Worm (Caenorhabditis elegans) whole organism, L1 larva: ENCODE measurements around the gene F59B1.4.
A peak's percentile ranks its signal among the peaks of the same experiment; 100 is the strongest.

Source experiments
- C16A3.4 ChIP-seq: fragments of 150-350 bp; optimal IDR thresholded peaks from 2 replicates; lab custom pipeline; 2014; ENCODE audit warnings: missing biosample characterization, missing genetic modification characterization
- ceh-8 ChIP-seq: fragments of 200-800 bp; sonication (Bioruptor generic); optimal IDR thresholded peaks from 2 replicates; lab custom pipeline; 2018; ENCODE audit warnings: mild to moderate bottlenecking, missing genetic modification characterization, moderate library complexity, missing compliant biosample characterization
- dsc-1 ChIP-seq: sonication (generic microtip); optimal IDR thresholded peaks from 2 replicates; lab custom pipeline; 2016; ENCODE audit warnings: mild to moderate bottlenecking, missing genetic modification characterization, missing compliant biosample characterization
- efl-1 ChIP-seq, 4 experiments: fragments of 150-350 bp; optimal IDR thresholded peaks in 3 of 4; peaks in 1 of 4; 1 replicate in 1 of 4; 2 replicates in 3 of 4; lab custom pipeline; 2014; ENCODE audit warnings: missing biosample characterization in 2 of 4, missing genetic modification characterization in 2 of 4, missing genetic modification reagents in 2 of 4
- egl-27 ChIP-seq, 2 experiments: fragments of 150-350 bp in 1 of 2; sonication (generic microtip); optimal IDR thresholded peaks; 3 replicates each; lab custom pipeline; 2017 to 2018; ENCODE audit warnings: missing biosample characterization in 2 of 2, missing genetic modification characterization in 2 of 2, missing genetic modification reagents in 2 of 2
- elt-2 ChIP-seq: sonication (generic microtip); optimal IDR thresholded peaks from 2 replicates; lab custom pipeline; 2016; ENCODE audit warnings: missing genetic modification characterization, mild to moderate bottlenecking, inconsistent platforms, missing compliant biosample characterization, missing genetic modification reagents
- fkh-8 ChIP-seq: sonication (generic microtip); optimal IDR thresholded peaks from 2 replicates; lab custom pipeline; 2016; ENCODE audit warnings: mild to moderate bottlenecking, missing genetic modification characterization, missing compliant biosample characterization
- hlh-4 ChIP-seq: sonication (generic microtip); optimal IDR thresholded peaks from 2 replicates; lab custom pipeline; 2016; ENCODE audit warnings: mild to moderate bottlenecking, missing genetic modification characterization, missing compliant biosample characterization
- lin-13 ChIP-seq: fragments of 150-350 bp; optimal IDR thresholded peaks from 2 replicates; lab custom pipeline; 2014; ENCODE audit warnings: missing biosample characterization, missing genetic modification reagents, missing genetic modification characterization
- lin-14 ChIP-seq: fragments of 200-800 bp; sonication (Bioruptor generic); optimal IDR thresholded peaks from 2 replicates; lab custom pipeline; 2018; ENCODE audit warnings: mild to moderate bottlenecking, missing genetic modification characterization, moderate library complexity, missing compliant biosample characterization
- lin-35 ChIP-seq, 2 experiments: fragments of 150-350 bp; optimal IDR thresholded peaks; 2 replicates each; lab custom pipeline; 2014; ENCODE audit warnings: missing biosample characterization in 2 of 2, missing genetic modification characterization in 2 of 2, missing genetic modification reagents in 2 of 2
- lin-39 ChIP-seq: fragments of 150-350 bp; optimal IDR thresholded peaks from 2 replicates; lab custom pipeline; 2014; ENCODE audit warnings: missing biosample characterization, missing genetic modification reagents, missing genetic modification characterization
- lir-3 ChIP-seq: sonication (generic microtip); optimal IDR thresholded peaks from 2 replicates; lab custom pipeline; 2016; ENCODE audit warnings: mild to moderate bottlenecking, missing genetic modification characterization, moderate library complexity, missing compliant biosample characterization; ENCODE audit not compliant: poor library complexity
- lsy-2 ChIP-seq, 2 experiments: fragments of 150-350 bp; optimal IDR thresholded peaks; 2 replicates each; lab custom pipeline; 2014; ENCODE audit warnings: missing biosample characterization in 2 of 2, missing genetic modification characterization in 2 of 2
- mdl-1 ChIP-seq, 2 experiments: fragments of 150-350 bp; optimal IDR thresholded peaks; 2 replicates each; lab custom pipeline; 2014 to 2017; ENCODE audit warnings: missing biosample characterization in 2 of 2, missing genetic modification characterization in 2 of 2, inconsistent platforms in 1 of 2
- mef-2 ChIP-seq: fragments of 150-350 bp; optimal IDR thresholded peaks from 2 replicates; lab custom pipeline; 2014; ENCODE audit warnings: missing biosample characterization, missing genetic modification characterization
- nhr-20 ChIP-seq: sonication (generic microtip); optimal IDR thresholded peaks from 2 replicates; lab custom pipeline; 2016; ENCODE audit warnings: mild to moderate bottlenecking, missing genetic modification characterization, missing compliant biosample characterization
- nhr-237 ChIP-seq: fragments of 150-350 bp; optimal IDR thresholded peaks from 2 replicates; lab custom pipeline; 2014; ENCODE audit warnings: missing biosample characterization, missing genetic modification characterization
- nhr-71 ChIP-seq: sonication (generic microtip); optimal IDR thresholded peaks from 2 replicates; lab custom pipeline; 2016; ENCODE audit warnings: mild to moderate bottlenecking, missing genetic modification characterization, moderate library complexity, missing compliant biosample characterization
- nhr-84 ChIP-seq: sonication (generic microtip); optimal IDR thresholded peaks from 2 replicates; lab custom pipeline; 2017; ENCODE audit warnings: missing biosample characterization, missing genetic modification characterization
- nhr-85 ChIP-seq: sonication (generic microtip); peaks from one replicate; lab custom pipeline; 2016; ENCODE audit warnings: missing genetic modification characterization, inconsistent platforms, missing compliant biosample characterization
- nhr-90 ChIP-seq: sonication (generic microtip); optimal IDR thresholded peaks from 2 replicates; lab custom pipeline; 2016; ENCODE audit warnings: mild to moderate bottlenecking, missing genetic modification characterization, missing compliant biosample characterization; ENCODE audit not compliant: poor library complexity
- pax-3 ChIP-seq: fragments of 200-800 bp; sonication (Bioruptor generic); optimal IDR thresholded peaks from 2 replicates; lab custom pipeline; 2018; ENCODE audit warnings: mild to moderate bottlenecking, missing genetic modification characterization, moderate library complexity, missing compliant biosample characterization
- rnt-1 ChIP-seq: sonication (generic microtip); optimal IDR thresholded peaks from 2 replicates; lab custom pipeline; 2016; ENCODE audit warnings: mild to moderate bottlenecking, missing genetic modification characterization, moderate library complexity, missing compliant biosample characterization
- snu-23 ChIP-seq: sonication (generic microtip); optimal IDR thresholded peaks from 2 replicates; lab custom pipeline; 2016; ENCODE audit warnings: missing genetic modification characterization, missing compliant biosample characterization
- sox-4 ChIP-seq: sonication (generic microtip); optimal IDR thresholded peaks from 2 replicates; lab custom pipeline; 2016; ENCODE audit warnings: missing genetic modification characterization, missing compliant biosample characterization
- swsn-7 ChIP-seq: sonication (generic microtip); optimal IDR thresholded peaks from 2 replicates; lab custom pipeline; 2016; ENCODE audit warnings: missing genetic modification characterization, missing compliant biosample characterization
- unc-62 ChIP-seq: fragments of 150-350 bp; optimal IDR thresholded peaks from 2 replicates; lab custom pipeline; 2014; ENCODE audit warnings: missing biosample characterization, missing genetic modification reagents, missing genetic modification characterization

F59B1.4 gene

ce11 chrV:3644193-3644693 lies 17.4 kb upstream of the F59B1.4 start, which contains the start of gene F59B1.8 (continued):
- TF ChIP-seq mef-2 (tag; lab: Kevin White, UChicago) (no peak), lsy-2 (tag; optimal IDR thresholded peaks at IDR 0.05; lab: Kevin White, UChicago) (peak in 1 of 2 experiments; percentile 15), nhr-84 (no peak), lir-3 (no peak), elt-2 (tag; lab: Kevin White, UChicago) (peak; percentile 72), nhr-85 (tag; lab: Kevin White, UChicago) (peak; percentile 82), swsn-7 (peak; percentile 27)

ce11 chrV:3639873-3640272 lies 13.0 kb upstream of the F59B1.4 start:
- TF ChIP-seq pax-3 (peak; percentile 44), dsc-1 (tag; lab: Kevin White, UChicago) (peak; percentile 91), ceh-8 (no peak), egl-27 (tag; optimal IDR thresholded peaks at IDR 0.05; lab: Kevin White, UChicago) (no peak), fkh-8 (tag; lab: Kevin White, UChicago) (peak; percentile 55), sox-4 (peak; percentile 37), lin-39 (no peak), nhr-71 (tag; lab: Kevin White, UChicago) (peak; percentile 1), lin-14 (GFP tag; lab: Kevin White, UChicago) (no peak)
- TF ChIP-seq, all 84 proteins: peak for 5

- no peak for TF ChIP-seq hlh-4 (tag; lab: Kevin White, UChicago)
- no peak for TF ChIP-seq nhr-237 (tag; lab: Kevin White, UChicago)
- TF ChIP-seq, all 84 proteins: peak for 0
These were observed 10.2 kb upstream of the F59B1.4 start, which contains the start of gene srx-41 for ce11 chrV:3637086-3637485. Gene srx-41 (minus strand): TSS chrV:3637186.

DNA sequence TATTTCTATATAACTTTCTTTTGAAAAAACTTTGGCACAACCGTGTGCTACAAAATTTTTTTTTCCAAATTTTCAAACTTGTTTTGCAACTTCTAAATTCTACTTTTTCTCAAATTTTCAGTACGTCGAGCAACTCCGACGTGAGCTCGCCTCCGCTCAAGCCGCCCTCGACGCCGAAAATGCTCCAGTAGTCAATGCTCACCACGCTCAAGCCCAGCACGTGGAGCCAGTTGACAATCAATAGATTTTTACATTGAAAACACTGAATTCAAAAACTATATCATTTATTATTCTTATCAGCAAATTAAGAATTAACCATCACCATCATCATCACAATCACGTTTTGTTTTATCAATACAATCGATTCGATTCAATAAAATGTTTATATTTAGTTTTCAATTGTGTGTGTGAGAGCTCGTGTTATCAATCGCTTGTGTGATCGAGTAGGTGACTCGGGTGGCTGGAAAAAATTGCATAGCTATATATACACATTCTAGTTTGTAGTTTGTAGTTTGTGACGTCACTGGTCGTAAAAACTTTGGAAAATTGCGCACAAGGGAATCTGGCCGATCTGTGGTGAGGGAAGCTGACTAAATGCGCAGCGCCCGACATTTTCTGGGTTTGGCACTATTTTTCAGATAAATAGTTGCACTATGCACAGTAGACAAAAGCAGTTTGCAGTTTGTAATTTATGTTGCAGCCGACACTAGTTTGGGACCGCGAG lies 7.6 kb upstream of the F59B1.4 start:
- no peak for TF ChIP-seq unc-62 (GFP tag; lab: Kevin White, UChicago)
- TF ChIP-seq nhr-20 (tag; lab: Kevin White, UChicago), result peak; percentile 33
- TF ChIP-seq nhr-71 (tag; lab: Kevin White, UChicago), result peak; percentile 54
- TF ChIP-seq lin-35 (GFP tag; optimal IDR thresholded peaks at IDR 0.05; lab: Kevin White, UChicago), result peak in 1 of 2 experiments; percentile 53
- TF ChIP-seq efl-1 (optimal IDR thresholded peaks at IDR 0.05; lab: Kevin White, UChicago), result no peak
- peak in 1 of 2 experiments; percentile 93 for TF ChIP-seq efl-1 (GFP tag; optimal IDR thresholded peaks at IDR 0.05 in 1 of 2; lab: Kevin White, UChicago)
- TF ChIP-seq mdl-1 (tag; optimal IDR thresholded peaks at IDR 0.05; lab: Kevin White, UChicago), result peak in 1 of 2 experiments; percentile 13
- TF ChIP-seq nhr-90 (tag; lab: Kevin White, UChicago), result peak; percentile 15
- TF ChIP-seq elt-2 (tag; lab: Kevin White, UChicago), result peak; percentile 92
- TF ChIP-seq rnt-1 (tag; lab: Kevin White, UChicago), result no peak
- no peak for TF ChIP-seq nhr-237 (tag; lab: Kevin White, UChicago)

DNA sequence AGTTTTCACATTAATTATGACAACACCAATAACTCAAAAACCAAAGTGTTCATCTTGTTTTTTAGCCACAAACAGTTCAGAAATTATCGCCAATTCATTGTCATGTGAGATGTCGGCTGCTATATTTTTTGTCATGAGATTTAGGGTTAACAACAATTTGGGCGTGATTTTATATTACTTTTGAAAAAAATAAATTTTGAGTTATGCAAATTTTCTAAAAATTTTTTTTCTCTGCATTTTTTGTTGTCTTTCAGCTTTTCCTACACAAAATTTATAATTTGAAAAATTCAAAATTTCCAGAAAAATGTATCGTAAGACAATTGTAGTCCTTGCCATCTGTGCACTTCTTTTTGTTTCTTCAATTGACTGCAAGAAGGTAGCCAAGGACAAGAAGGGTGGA lies 6.2 kb upstream of the F59B1.4 start, which contains the start of gene F59B1.2:
Gene F59B1.2, plus strand, starts transcription at position 301 of the 400 bp plus-strand sequence.
- TF ChIP-seq nhr-237 (tag; lab: Kevin White, UChicago), result no peak
- TF ChIP-seq C16A3.4 (tag; lab: Kevin White, UChicago), result no peak
- TF ChIP-seq snu-23 (GFP tag; lab: Kevin White, UChicago), result no peak
- TF ChIP-seq dsc-1 (tag; lab: Kevin White, UChicago), result no peak
- TF ChIP-seq lin-13 (GFP tag; lab: Kevin White, UChicago), result no peak
- no peak for TF ChIP-seq lin-14 (GFP tag; lab: Kevin White, UChicago)
